Worm (Caenorhabditis elegans): Measurements from ENCODE around the gene ins-13.
"Not testable (repeated sequence)": the region's sequence is repeated elsewhere in the genome, so short reads cannot be mapped to it uniquely, and the experiment has no call there.

The ins-13 gene

DNA sequence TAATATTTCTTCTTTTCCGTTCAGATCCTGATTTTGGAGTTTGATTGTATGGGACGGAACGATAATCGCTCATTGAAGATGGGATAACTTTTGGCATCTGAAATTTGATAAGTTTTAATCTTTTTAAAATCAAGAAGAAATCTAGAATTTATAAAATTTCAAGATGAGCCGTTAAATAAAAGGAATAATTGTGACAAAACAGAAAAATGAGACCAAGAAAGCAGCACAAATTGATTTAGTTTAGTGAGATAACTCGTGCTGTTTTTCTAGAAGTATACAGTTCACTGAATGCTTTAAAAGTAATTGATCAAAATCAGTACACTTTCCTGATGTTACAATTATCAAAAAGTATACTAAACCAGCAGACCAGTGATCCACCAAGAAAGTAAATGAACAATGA, 4.6 kb downstream of the ins-13 start, which contains the start of gene hlh-27:
Gene hlh-27, minus strand, starts transcription at position 101 of the 400 bp plus-strand sequence.
- not testable (repeated sequence) for TF ChIP-seq zag-1, C34B4.2, fkh-8 (tag; optimal IDR thresholded peaks at IDR 0.05)

DNA sequence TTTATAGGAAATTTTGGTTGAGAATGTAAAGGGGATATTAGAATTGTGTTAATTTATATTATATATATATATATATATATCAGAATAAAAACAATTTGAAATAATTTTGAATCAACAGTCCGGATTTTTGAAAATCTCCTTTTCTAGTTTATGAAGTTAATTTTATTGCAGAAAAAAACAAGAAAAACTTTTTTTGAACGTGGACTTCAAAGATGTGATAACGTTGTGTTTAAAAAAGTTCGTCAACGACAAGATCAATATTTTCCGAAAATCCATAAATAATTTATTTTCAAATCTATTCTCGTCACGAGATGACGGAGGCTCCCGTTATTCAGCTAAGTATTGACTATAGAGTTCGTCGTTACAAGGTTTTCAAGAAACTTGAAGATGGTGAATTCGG, 7.1 kb downstream of the ins-13 start, which contains the start of gene C17C3.11:
Gene C17C3.11, plus strand, starts transcription at position 301 of the 400 bp plus-strand sequence.
- TF ChIP-seq unc-62 (GFP tag; optimal IDR thresholded peaks at IDR 0.05): no peak
- no peak for TF ChIP-seq mef-2 (tag; optimal IDR thresholded peaks at IDR 0.05)
- TF ChIP-seq ceh-88 (GFP tag; IDR thresholded peaks at IDR 0.05): no peak
- no peak for TF ChIP-seq egl-13 (tag; optimal IDR thresholded peaks at IDR 0.05)
- no peak for TF ChIP-seq egl-27 (tag; optimal IDR thresholded peaks at IDR 0.05)
- no peak for TF ChIP-seq ama-1 (optimal IDR thresholded peaks at IDR 0.05)
- TF ChIP-seq nhr-90 (tag; optimal IDR thresholded peaks at IDR 0.05; ENCODE audit: poor library complexity): no peak
- no peak for TF ChIP-seq nhr-76 (tag; optimal IDR thresholded peaks at IDR 0.05)

DNA sequence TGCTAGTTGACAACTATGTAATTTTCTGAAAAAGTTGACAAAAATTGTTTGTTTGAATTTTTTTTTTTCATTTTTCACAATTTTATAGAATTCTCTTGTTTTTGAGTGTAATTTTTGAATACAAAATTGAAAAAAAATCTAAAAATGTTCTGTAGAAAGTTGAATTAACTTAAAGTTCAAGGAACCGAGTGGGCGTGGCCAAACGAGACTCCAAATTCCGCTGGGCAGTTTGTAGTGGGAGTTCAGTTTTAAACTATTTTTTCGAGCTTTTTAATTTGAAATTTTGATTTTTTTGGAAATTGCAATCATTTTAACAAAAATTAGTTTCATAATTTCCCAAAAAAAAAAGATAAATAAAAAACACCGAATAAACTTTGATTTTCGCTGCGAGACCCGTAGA, 7.6 kb downstream of the ins-13 start:
- TF ChIP-seq egl-13 (tag; optimal IDR thresholded peaks at IDR 0.05): no peak
- no peak for TF ChIP-seq elt-2 (tag; optimal IDR thresholded peaks at IDR 0.05)
- no peak for TF ChIP-seq aly-2 (tag; optimal IDR thresholded peaks at IDR 0.05)
- no peak for TF ChIP-seq mdl-1 (tag; optimal IDR thresholded peaks at IDR 0.05)
- no peak for TF ChIP-seq mep-1 (tag; optimal IDR thresholded peaks at IDR 0.05)
- TF ChIP-seq elt-3 (tag; optimal IDR thresholded peaks at IDR 0.05): no peak
- TF ChIP-seq nhr-237 (tag; optimal IDR thresholded peaks at IDR 0.05): no peak
- no peak for TF ChIP-seq fkh-10 (GFP tag; optimal IDR thresholded peaks at IDR 0.05)
- no peak for TF ChIP-seq hpl-2 (GFP tag; optimal IDR thresholded peaks at IDR 0.05)
- no peak for TF ChIP-seq ceh-90 (tag; optimal IDR thresholded peaks at IDR 0.05)
- TF ChIP-seq ets-5 (GFP tag; IDR thresholded peaks at IDR 0.05): no peak
- TF ChIP-seq pqm-1 (tag; optimal IDR thresholded peaks at IDR 0.05): no peak
- no peak for TF ChIP-seq mab-9 (GFP tag; IDR thresholded peaks at IDR 0.05)
- no peak for TF ChIP-seq ztf-11 (tag; optimal IDR thresholded peaks at IDR 0.05)
- no peak for TF ChIP-seq C04F5.9 (tag; optimal IDR thresholded peaks at IDR 0.05)
- no peak for TF ChIP-seq egl-27 (tag; optimal IDR thresholded peaks at IDR 0.05)
- no peak for TF ChIP-seq lin-35 (GFP tag; optimal IDR thresholded peaks at IDR 0.05)

DNA sequence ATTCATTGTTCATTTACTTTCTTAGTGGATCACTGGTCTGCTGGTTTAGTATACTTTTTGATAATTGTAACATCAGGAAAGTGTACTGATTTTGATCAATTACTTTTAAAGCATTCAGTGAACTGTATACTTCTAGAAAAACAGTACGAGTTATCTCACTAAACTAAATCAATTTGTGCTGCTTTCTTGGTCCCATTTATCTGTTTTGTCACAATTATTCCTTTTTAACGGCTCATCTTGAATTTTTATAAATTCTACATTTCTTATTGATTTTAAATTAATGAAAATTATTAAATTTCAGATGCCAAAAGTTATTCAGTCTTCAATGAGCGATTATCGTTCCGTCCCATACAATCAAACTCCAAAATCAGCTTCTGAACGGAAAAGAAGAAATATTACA, 9.7 kb downstream of the ins-13 start, which contains the start of gene hlh-25:
Gene hlh-25, plus strand, starts transcription at position 301 of the 400 bp plus-strand sequence.
- TF ChIP-seq ceh-82 (tag; optimal IDR thresholded peaks at IDR 0.05); efl-3 (GFP tag; optimal IDR thresholded peaks at IDR 0.05); aha-1 (tag; optimal IDR thresholded peaks at IDR 0.05): not testable (repeated sequence)

DNA sequence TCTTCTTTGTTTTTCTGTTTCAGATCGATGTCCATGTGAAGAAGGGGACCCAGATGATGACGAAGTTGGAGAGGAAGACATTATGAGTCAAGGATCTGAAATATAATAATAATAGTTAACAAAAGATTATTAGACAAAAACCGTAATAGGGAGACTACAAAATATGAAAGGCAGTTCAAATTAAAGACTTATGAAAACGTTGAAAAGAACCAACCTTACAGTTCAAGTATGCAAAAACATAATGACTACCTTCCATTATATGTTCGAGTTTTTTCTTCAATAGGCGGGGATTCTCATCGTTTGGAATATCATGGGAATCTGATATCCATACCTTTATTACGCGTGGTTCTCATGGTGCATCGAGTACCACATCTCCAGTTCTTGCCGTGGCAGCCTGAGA, 11.0 kb downstream of the ins-13 start, which contains the start of gene hlh-26:
Gene hlh-26, minus strand, starts transcription at position 101 of the 400 bp plus-strand sequence.
- TF ChIP-seq jun-1 (tag; optimal IDR thresholded peaks at IDR 0.05) (no peak), fkh-4 (tag; optimal IDR thresholded peaks at IDR 0.05; ENCODE audit: borderline replicate concordance) (no peak), lin-13 (GFP tag; optimal IDR thresholded peaks at IDR 0.05) (no peak), irx-1 (tag; optimal IDR thresholded peaks at IDR 0.05) (no peak), nhr-237 (tag; optimal IDR thresholded peaks at IDR 0.05) (no peak), C16A3.4 (tag; optimal IDR thresholded peaks at IDR 0.05) (no peak), alr-1 (tag; optimal IDR thresholded peaks at IDR 0.05; ENCODE audit: borderline replicate concordance) (no peak), sox-4 (tag; optimal IDR thresholded peaks at IDR 0.05) (no peak)
